Fruit fly (Drosophila melanogaster): ENCODE measurements around the gene Orc2.

dm6 chr3R:13947415-13947814 is 17.3 kb upstream of the Orc2 start:
- TF ChIP-seq CG4496 (GFP tag; IDR thresholded peaks at IDR 0.05) (no peak), CG32121 (GFP tag; IDR thresholded peaks at IDR 0.05) (no peak), rn (GFP tag; IDR thresholded peaks at IDR 0.05) (no peak), Pif1A (GFP tag; optimal IDR thresholded peaks at IDR 0.05) (no peak), CG14655 (GFP tag; optimal IDR thresholded peaks at IDR 0.05) (no peak)

Measured in whole organism, pupa.